6 worm cellular contexts compared by ENCODE assay signal in the genomic region with DNA sequence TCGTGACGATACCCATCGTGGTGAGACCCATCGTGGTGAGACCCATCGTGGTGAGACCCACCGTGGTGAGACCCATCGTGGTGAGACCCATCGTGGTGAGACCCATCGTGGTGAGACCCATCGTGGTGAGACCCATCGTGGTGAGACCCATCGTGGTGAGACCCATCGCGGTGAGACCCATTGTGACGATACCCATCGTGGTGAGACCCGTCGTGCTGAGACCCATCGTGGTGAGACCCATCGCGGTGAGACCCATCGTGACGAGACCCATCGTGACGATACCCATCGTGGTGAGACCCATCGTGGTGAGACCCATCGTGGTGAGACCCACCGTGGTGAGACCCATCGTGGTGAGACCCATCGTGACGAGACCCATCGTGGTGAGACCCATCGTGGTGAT.
A peak's percentile ranks its signal among the peaks of the same experiment; 100 is the strongest.
TF ChIP-seq lines count a peak whose summit lies in the region.
"Not testable (repeated sequence)": the region's sequence is repeated elsewhere in the genome, so short reads cannot be mapped to it uniquely, and the experiment has no call there.

No protein-coding gene starts in this region.

TF ChIP-seq in whole organism, L1 larva, 84 proteins besides CTCF, POLR2A, EP300 and RAD21:
- peak; percentile 61; the same call in 1 of the 2 replicates for TF ChIP-seq ets-5 (GFP tag; IDR thresholded peaks at IDR 0.05; lab: Robert Waterston, UW)
- TF ChIP-seq grh-1 (GFP tag; IDR thresholded peaks at IDR 0.05; lab: Robert Waterston, UW), result peak; percentile 39; the same call in 1 of the 2 replicates
- peak; percentile 13; the same call in 1 of the 2 replicates for TF ChIP-seq unc-98 (GFP tag; IDR thresholded peaks at IDR 0.05; lab: Robert Waterston, UW)

TF ChIP-seq in whole organism, L4 larva, 104 proteins besides CTCF, POLR2A, EP300 and RAD21 (continues in another document):
- TF ChIP-seq ceh-44 (GFP tag; IDR thresholded peaks at IDR 0.05; lab: Robert Waterston, UW) (peak; percentile 52; the same call in 1 of the 2 replicates), tag-97 (GFP tag; IDR thresholded peaks at IDR 0.05; lab: Robert Waterston, UW) (peak; percentile 74; the same call in 1 of the 2 replicates), egl-43 (GFP tag; IDR thresholded peaks at IDR 0.05; lab: Robert Waterston, UW) (peak; percentile 86), F44E2.7 (GFP tag; IDR thresholded peaks at IDR 0.05; lab: Robert Waterston, UW) (peak; percentile 89; the same call in 1 of the 2 replicates), dmd-9 (GFP tag; IDR thresholded peaks at IDR 0.05; lab: Robert Waterston, UW) (peak; percentile 65; the same call in 1 of the 2 replicates), dmd-8 (GFP tag; IDR thresholded peaks at IDR 0.05; lab: Robert Waterston, UW) (peak; percentile 86; the same call in 1 of the 2 replicates), lim-7 (GFP tag; IDR thresholded peaks at IDR 0.05; lab: Robert Waterston, UW) (peak; percentile 73), mdt-29 (GFP tag; IDR thresholded peaks at IDR 0.05; lab: Robert Waterston, UW) (peak; percentile 68; the same call in 1 of the 2 replicates), madf-9 (GFP tag; conservative IDR thresholded peaks at IDR 0.05; lab: Robert Waterston, UW) (peak; percentile 49; the same call in 1 of the 2 replicates), snpc-1.2 (GFP tag; IDR thresholded peaks at IDR 0.05; lab: Robert Waterston, UW) (0 out of 2 replicates have a peak, but pooled peaks have one; percentile 54), set-16 (GFP tag; IDR thresholded peaks at IDR 0.05; lab: Robert Waterston, UW) (peak; percentile 66), F26F4.8 (GFP tag; conservative IDR thresholded peaks at IDR 0.05; lab: Robert Waterston, UW) (0 out of 2 replicates have a peak, but pooled peaks have one; percentile 63), mxl-2 (GFP tag; conservative IDR thresholded peaks at IDR 0.05; lab: Robert Waterston, UW) (0 out of 2 replicates have a peak, but pooled peaks have one; percentile 47)

TF ChIP-seq in whole organism, early embryonic, 17 proteins besides CTCF, POLR2A, EP300 and RAD21:
- TF ChIP-seq tbx-11 (GFP tag; IDR thresholded peaks at IDR 0.05; lab: Robert Waterston, UW) (0 out of 2 replicates have a peak, but pooled peaks have one; percentile 27), tbx-37 (GFP tag; conservative IDR thresholded peaks at IDR 0.05; lab: Robert Waterston, UW) (peak; percentile 53; the same call in 1 of the 2 replicates), scrt-1 (GFP tag; IDR thresholded peaks at IDR 0.05; lab: Robert Waterston, UW) (peak; percentile 70; the same call in 1 of the 2 replicates)

TF ChIP-seq in whole organism, late embryonic, 69 proteins besides CTCF, POLR2A, EP300 and RAD21:
- TF ChIP-seq unc-3 (GFP tag; conservative IDR thresholded peaks at IDR 0.05; lab: Robert Waterston, UW), result 0 out of 2 replicates have a peak, but pooled peaks have one; percentile 8
- TF ChIP-seq unc-3 (tag; optimal IDR thresholded peaks at IDR 0.05; lab: Kevin White, UChicago), result not testable (repeated sequence)

TF ChIP-seq in whole organism, midembryonic, 9 proteins besides CTCF, POLR2A, EP300 and RAD21:
- TF ChIP-seq tab-1 (GFP tag; IDR thresholded peaks at IDR 0.05; lab: Robert Waterston, UW) (peak; percentile 80), ztf-23 (GFP tag; IDR thresholded peaks at IDR 0.05; lab: Robert Waterston, UW) (peak; percentile 41; the same call in 1 of the 2 replicates), ref-1 (GFP tag; conservative IDR thresholded peaks at IDR 0.05; lab: Robert Waterston, UW) (0 out of 2 replicates have a peak, but pooled peaks have one; percentile 28), T22C8.4 (GFP tag; IDR thresholded peaks at IDR 0.05; lab: Robert Waterston, UW) (peak; percentile 34; the same call in 1 of the 2 replicates)

TF ChIP-seq in whole organism, young adult, 124 proteins besides CTCF, POLR2A, EP300 and RAD21:
- TF ChIP-seq egl-18 (GFP tag; IDR thresholded peaks at IDR 0.05; lab: Robert Waterston, UW) (0 out of 2 replicates have a peak, but pooled peaks have one; percentile 37), sea-2 (GFP tag; IDR thresholded peaks at IDR 0.05; lab: Robert Waterston, UW) (peak; percentile 72; the same call in 1 of the 2 replicates), madf-8 (GFP tag; conservative IDR thresholded peaks at IDR 0.05; lab: Robert Waterston, UW) (peak; percentile 22; the same call in 1 of the 2 replicates), lir-1 (GFP tag; conservative IDR thresholded peaks at IDR 0.05; lab: Robert Waterston, UW) (0 out of 2 replicates have a peak, but pooled peaks have one; percentile 19), pbrm-1 (GFP tag; IDR thresholded peaks at IDR 0.05; lab: Robert Waterston, UW) (0 out of 2 replicates have a peak, but pooled peaks have one; percentile 30), nhr-120 (GFP tag; IDR thresholded peaks at IDR 0.05; lab: Robert Waterston, UW) (0 out of 2 replicates have a peak, but pooled peaks have one; percentile 75), attf-6 (GFP tag; IDR thresholded peaks at IDR 0.05; lab: Robert Waterston, UW) (peak; percentile 52; the same call in 1 of the 2 replicates), D2030.7 (GFP tag; IDR thresholded peaks at IDR 0.05; lab: Robert Waterston, UW) (peak; percentile 54), cebp-2 (GFP tag; IDR thresholded peaks at IDR 0.05; lab: Robert Waterston, UW) (peak; percentile 58; the same call in 1 of the 2 replicates), aptf-3 (GFP tag; IDR thresholded peaks at IDR 0.05; lab: Robert Waterston, UW) (peak; percentile 91), lin-26 (GFP tag; IDR thresholded peaks at IDR 0.05; lab: Robert Waterston, UW) (0 out of 2 replicates have a peak, but pooled peaks have one; percentile 56), madf-3 (GFP tag; IDR thresholded peaks at IDR 0.05; lab: Robert Waterston, UW) (peak; percentile 76), B0019.2 (GFP tag; conservative IDR thresholded peaks at IDR 0.05; lab: Robert Waterston, UW) (0 out of 2 replicates have a peak, but pooled peaks have one; percentile 32), bed-1 (GFP tag; IDR thresholded peaks at IDR 0.05; lab: Robert Waterston, UW) (peak; percentile 93; the same call in 1 of the 2 replicates), ztf-25 (GFP tag; IDR thresholded peaks at IDR 0.05; lab: Robert Waterston, UW) (peak; percentile 81), Y79H2A.3 (GFP tag; conservative IDR thresholded peaks at IDR 0.05; lab: Robert Waterston, UW) (peak; percentile 52; the same call in 1 of the 2 replicates), F33H1.4 (GFP tag; IDR thresholded peaks at IDR 0.05; lab: Robert Waterston, UW) (peak; percentile 77), ztf-28 (GFP tag; IDR thresholded peaks at IDR 0.05; lab: Robert Waterston, UW) (peak; percentile 86), attf-3 (GFP tag; conservative IDR thresholded peaks at IDR 0.05; lab: Robert Waterston, UW) (0 out of 2 replicates have a peak, but pooled peaks have one; percentile 53), F37B4.10 (GFP tag; IDR thresholded peaks at IDR 0.05; lab: Robert Waterston, UW) (peak; percentile 90; the same call in 1 of the 2 replicates), ztf-6 (GFP tag; IDR thresholded peaks at IDR 0.05; lab: Robert Waterston, UW) (peak; percentile 54; the same call in 1 of the 2 replicates), ceh-58 (GFP tag; IDR thresholded peaks at IDR 0.05; lab: Robert Waterston, UW) (peak; percentile 74; the same call in 1 of the 2 replicates), ceh-91 (GFP tag; IDR thresholded peaks at IDR 0.05; lab: Robert Waterston, UW) (peak; percentile 72; the same call in 1 of the 2 replicates), C17E4.6 (GFP tag; IDR thresholded peaks at IDR 0.05; lab: Robert Waterston, UW) (0 out of 2 replicates have a peak, but pooled peaks have one; percentile 42), nfyb-1 (GFP tag; IDR thresholded peaks at IDR 0.05; lab: Robert Waterston, UW) (peak; percentile 68)
